Worm (Caenorhabditis elegans): ENCODE measurements around the gene gyg-2.

The gyg-2 gene

ce11 chrV:16728431-16728830 is 17.6 kb downstream of the gyg-2 start, which contains the start of gene fbxa-127:
TSS of gene fbxa-127 (plus strand) at chrV:16728731.
- TF ChIP-seq nhr-90 (tag; optimal IDR thresholded peaks at IDR 0.05) (no peak), dox-1 (GFP tag; IDR thresholded peaks at IDR 0.05) (no peak), ama-1 (optimal IDR thresholded peaks at IDR 0.05) (no peak), ama-1 (GFP tag; optimal IDR thresholded peaks at IDR 0.05) (no peak), ztf-28 (GFP tag; IDR thresholded peaks at IDR 0.05) (no peak), pha-4 (tag; optimal IDR thresholded peaks at IDR 0.05) (no peak), snpc-1.3 (tag; optimal IDR thresholded peaks at IDR 0.05; ENCODE audit: insufficient read depth) (no peak)

- TF ChIP-seq dpl-1 (GFP tag; optimal IDR thresholded peaks at IDR 0.05) (no peak), Y95B8A.8 (GFP tag; IDR thresholded peaks at IDR 0.05) (no peak), B0336.3 (GFP tag; IDR thresholded peaks at IDR 0.05) (no peak), hsf-1 (GFP tag; IDR thresholded peaks at IDR 0.05) (no peak), lin-40 (tag; optimal IDR thresholded peaks at IDR 0.05) (no peak), repo-1 (tag; optimal IDR thresholded peaks at IDR 0.05) (no peak), ekl-4 (GFP tag; IDR thresholded peaks at IDR 0.05) (no peak), mcd-1 (GFP tag; IDR thresholded peaks at IDR 0.05) (no peak), egl-18 (GFP tag; IDR thresholded peaks at IDR 0.05) (no peak), F10E7.11 (tag; optimal IDR thresholded peaks at IDR 0.05) (no peak), F22D6.2 (tag; optimal IDR thresholded peaks at IDR 0.05) (no peak), fkh-3 (tag; optimal IDR thresholded peaks at IDR 0.05) (no peak), cebp-1 (GFP tag; IDR thresholded peaks at IDR 0.05) (no peak), cebp-1 (tag; optimal IDR thresholded peaks at IDR 0.05) (no peak), cebp-2 (GFP tag; IDR thresholded peaks at IDR 0.05) (no peak), B0035.1 (tag; optimal IDR thresholded peaks at IDR 0.05) (no peak), F33H1.4 (GFP tag; IDR thresholded peaks at IDR 0.05) (no peak), sptf-2 (GFP tag; optimal IDR thresholded peaks at IDR 0.05) (no peak), mes-4 (tag; optimal IDR thresholded peaks at IDR 0.05) (no peak)
Measured at ce11 chrV:16726915-16727314, 19.1 kb downstream of the gyg-2 start, which contains the start of gene T25E12.14. TSS of gene T25E12.14 (plus strand) at chrV:16727215.

ce11 chrV:16725955-16726354 is 20.1 kb downstream of the gyg-2 start:
- TF ChIP-seq C17E4.6 (GFP tag; IDR thresholded peaks at IDR 0.05) (no peak), attf-5 (GFP tag; optimal IDR thresholded peaks at IDR 0.05) (peak; percentile 35), ceh-91 (GFP tag; IDR thresholded peaks at IDR 0.05) (no peak), let-607 (tag; optimal IDR thresholded peaks at IDR 0.05) (peak in 1 of 2 experiments; percentile 10), nhr-80 (tag; optimal IDR thresholded peaks at IDR 0.05) (peak; percentile 88), atf-7 (tag; optimal IDR thresholded peaks at IDR 0.05) (peak; percentile 14), B0019.2 (GFP tag; conservative IDR thresholded peaks at IDR 0.05) (no peak), xnd-1 (tag; optimal IDR thresholded peaks at IDR 0.05) (no peak), snpc-4 (GFP tag; optimal IDR thresholded peaks at IDR 0.05) (no peak), snpc-4 (tag; optimal IDR thresholded peaks at IDR 0.05) (peak in 2 of 4 experiments; percentile 38 to 46), aptf-3 (GFP tag; IDR thresholded peaks at IDR 0.05) (no peak)

- TF ChIP-seq ccch-3 (GFP tag; optimal IDR thresholded peaks at IDR 0.05), result no peak
- peak; percentile 35; the same call in 1 of the 2 replicates for TF ChIP-seq cebp-1 (GFP tag; IDR thresholded peaks at IDR 0.05)
- no peak for TF ChIP-seq cebp-1 (tag; optimal IDR thresholded peaks at IDR 0.05)
Measured at ce11 chrV:16724574-16724973, 21.5 kb downstream of the gyg-2 start.
